Fruit fly (Drosophila melanogaster) whole organism, prepupa: ENCODE data around the gene Sfp24C1.
A peak's percentile ranks its signal among the peaks of the same experiment; 100 is the strongest.

Source experiments
- CG10631 ChIP-seq: fragments of 200-800 bp; sonication (Bioruptor generic); optimal IDR thresholded peaks from 2 replicates; lab custom pipeline; 2016; ENCODE audit warnings: missing biosample characterization, missing genetic modification characterization
- CG1621 ChIP-seq: fragments of 200-800 bp; sonication (Bioruptor generic); optimal IDR thresholded peaks from 3 replicates; lab custom pipeline; 2018; ENCODE audit warnings: missing biosample characterization, mild to moderate bottlenecking, missing genetic modification characterization
- CG16779 ChIP-seq: fragments of 200-800 bp; sonication (Bioruptor generic); optimal IDR thresholded peaks from 3 replicates; lab custom pipeline; 2017; ENCODE audit warnings: missing biosample characterization, mild to moderate bottlenecking, missing genetic modification characterization
- CG31627 ChIP-seq: fragments of 200-800 bp; sonication (Bioruptor generic); optimal IDR thresholded peaks from 3 replicates; lab custom pipeline; 2016; ENCODE audit warnings: missing biosample characterization, missing genetic modification characterization
- CG32006 ChIP-seq: fragments of 200-800 bp; sonication (Bioruptor generic); optimal IDR thresholded peaks from 3 replicates; lab custom pipeline; 2017; ENCODE audit warnings: missing biosample characterization, mild to moderate bottlenecking, missing genetic modification characterization
- CG4318 ChIP-seq: fragments of 200-800 bp; sonication (Bioruptor generic); optimal IDR thresholded peaks from 3 replicates; lab custom pipeline; 2017; ENCODE audit warnings: missing biosample characterization, mild to moderate bottlenecking, missing genetic modification characterization
- CG6163 ChIP-seq: fragments of 200-800 bp; sonication (Bioruptor generic); IDR thresholded peaks from 3 replicates; pipeline ENCODE4 v1.3.6; 2022; ENCODE audit warnings: missing biosample characterization, missing genetic modification characterization
- CG6792 ChIP-seq: fragments of 200-800 bp; sonication (Bioruptor generic); optimal IDR thresholded peaks from 3 replicates; lab custom pipeline; 2016; ENCODE audit warnings: missing biosample characterization, missing genetic modification characterization
- CG6808 ChIP-seq: fragments of 200-800 bp; sonication (Bioruptor generic); optimal IDR thresholded peaks from 3 replicates; lab custom pipeline; 2017; ENCODE audit warnings: missing biosample characterization, missing genetic modification characterization, mild to moderate bottlenecking, moderate library complexity, missing genetic modification reagents
- CG6854 ChIP-seq: fragments of 200-800 bp; sonication (Bioruptor generic); optimal IDR thresholded peaks from 2 replicates; lab custom pipeline; 2017; ENCODE audit warnings: missing biosample characterization, mild to moderate bottlenecking, missing genetic modification characterization
- CG7368 ChIP-seq: fragments of 200-800 bp; sonication (Bioruptor generic); optimal IDR thresholded peaks from 3 replicates; lab custom pipeline; 2016; ENCODE audit warnings: missing biosample characterization, missing genetic modification characterization
- CG8119 ChIP-seq: fragments of 200-800 bp; sonication (Bioruptor generic); IDR thresholded peaks from 3 replicates; pipeline ENCODE4 v1.3.6; 2022; ENCODE audit warnings: missing biosample characterization, missing genetic modification characterization
- Eip78C ChIP-seq: fragments of 200-800 bp; sonication (Bioruptor generic); peaks from one replicate; lab custom pipeline; 2016; ENCODE audit warnings: missing biosample characterization, missing genetic modification characterization
- Eip93F ChIP-seq: fragments of 200-800 bp; sonication (Bioruptor generic); optimal IDR thresholded peaks from 2 replicates; lab custom pipeline; 2016; ENCODE audit warnings: missing biosample characterization, mild to moderate bottlenecking, missing genetic modification characterization
- Ets96B ChIP-seq: fragments of 200-800 bp; optimal IDR thresholded peaks from 2 replicates; lab custom pipeline; 2019; ENCODE audit warnings: missing biosample characterization, mild to moderate bottlenecking, missing genetic modification characterization, moderate library complexity
- Met ChIP-seq: fragments of 200-800 bp; sonication (Bioruptor generic); optimal IDR thresholded peaks from 3 replicates; lab custom pipeline; 2016; ENCODE audit warnings: missing biosample characterization, missing genetic modification characterization
- Sox14 ChIP-seq: fragments of 200-800 bp; sonication (Bioruptor generic); optimal IDR thresholded peaks from 3 replicates; lab custom pipeline; 2016; ENCODE audit warnings: missing biosample characterization, missing genetic modification characterization
- achi ChIP-seq: fragments of 200-800 bp; sonication (Bioruptor generic); optimal IDR thresholded peaks from 3 replicates; lab custom pipeline; 2016; ENCODE audit warnings: missing biosample characterization, missing genetic modification characterization
- acj6 ChIP-seq: fragments of 200-800 bp; sonication (Bioruptor generic); optimal IDR thresholded peaks from 3 replicates; lab custom pipeline; 2016; ENCODE audit warnings: missing biosample characterization, missing genetic modification characterization
- dsx ChIP-seq: fragments of 200-800 bp; optimal IDR thresholded peaks from 3 replicates; lab custom pipeline; 2019; ENCODE audit warnings: missing biosample characterization, mild to moderate bottlenecking, missing genetic modification characterization, moderate library complexity; ENCODE audit not compliant: poor library complexity, severe bottlenecking
- esn ChIP-seq: fragments of 200-800 bp; sonication (Bioruptor generic); optimal IDR thresholded peaks from 2 replicates; lab custom pipeline; 2016; ENCODE audit warnings: missing biosample characterization, mild to moderate bottlenecking, missing genetic modification characterization, moderate library complexity
- fd85E ChIP-seq: fragments of 200-800 bp; sonication (Bioruptor generic); optimal IDR thresholded peaks from 3 replicates; lab custom pipeline; 2016; ENCODE audit warnings: missing biosample characterization, missing genetic modification characterization
- fkh ChIP-seq: fragments of 200-800 bp; sonication (Bioruptor generic); optimal IDR thresholded peaks from 3 replicates; lab custom pipeline; 2017; ENCODE audit warnings: missing biosample characterization, mild to moderate bottlenecking, missing genetic modification characterization, moderate library complexity
- net ChIP-seq: fragments of 200-800 bp; sonication (Bioruptor generic); optimal IDR thresholded peaks from 3 replicates; lab custom pipeline; 2016; ENCODE audit warnings: missing biosample characterization, missing genetic modification characterization
- svp ChIP-seq: fragments of 200-800 bp; sonication (Bioruptor generic); peaks from one replicate; lab custom pipeline; 2016; ENCODE audit warnings: missing biosample characterization, missing genetic modification characterization
- topi ChIP-seq: fragments of 200-800 bp; sonication (Bioruptor generic); optimal IDR thresholded peaks from 3 replicates; lab custom pipeline; 2016; ENCODE audit warnings: missing biosample characterization, missing genetic modification characterization
- vri ChIP-seq: fragments of 200-800 bp; sonication (Bioruptor generic); optimal IDR thresholded peaks from 3 replicates; lab custom pipeline; 2016; ENCODE audit warnings: missing biosample characterization, mild to moderate bottlenecking, missing genetic modification characterization

Gene Sfp24C1

DNA sequence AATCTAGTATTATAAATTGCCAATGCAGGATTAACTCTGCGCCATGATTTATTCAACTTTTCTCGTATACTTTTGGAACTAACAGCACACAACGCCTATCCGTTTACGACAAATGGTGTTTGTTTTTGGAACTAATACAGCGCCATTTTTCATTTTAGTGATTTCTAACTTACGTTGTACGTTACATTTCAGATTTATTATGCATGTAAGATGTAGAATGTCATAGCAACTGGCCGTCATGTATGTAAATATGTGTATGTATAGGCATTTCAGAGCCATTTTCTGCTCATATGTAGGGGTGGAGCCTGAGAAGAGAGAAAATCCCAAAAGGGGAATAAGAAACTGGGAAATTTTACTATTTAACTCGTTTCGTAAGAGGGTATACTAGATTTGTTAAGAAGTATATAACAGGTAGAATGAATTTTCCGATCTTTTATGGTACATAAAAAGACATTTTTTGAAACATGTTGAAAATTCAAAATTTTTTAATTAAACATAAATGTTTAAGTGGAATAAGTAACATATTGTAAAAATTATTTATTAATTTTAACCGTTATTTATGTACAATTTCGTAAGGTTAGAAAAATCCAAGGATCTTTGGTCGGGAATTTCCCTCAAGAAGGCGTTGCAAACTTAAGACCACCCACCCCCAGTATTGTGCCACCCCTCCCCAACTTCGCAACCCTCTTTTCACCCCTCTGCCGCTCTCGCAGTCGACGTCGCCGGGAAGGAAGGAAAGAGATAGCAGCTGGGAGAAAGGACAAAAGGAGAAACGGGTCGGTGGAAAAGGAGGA, 42.9 kb upstream of the Sfp24C1 start (continued):
- peak; percentile 52 for TF ChIP-seq fkh (GFP tag; lab: Kevin White, UChicago)
- TF ChIP-seq achi (GFP tag; lab: Kevin White, UChicago) = peak; percentile 13
- peak; percentile 32 for TF ChIP-seq CG10631 (GFP tag; lab: Kevin White, UChicago)
- TF ChIP-seq esn (GFP tag; lab: Kevin White, UChicago) = peak; percentile 19
- TF ChIP-seq CG32006 = peak; percentile 62
- TF ChIP-seq Eip78C (GFP tag; lab: Kevin White, UChicago) = peak; percentile 60
- TF ChIP-seq CG7368 (GFP tag; lab: Kevin White, UChicago) = no peak
- TF ChIP-seq Met = no peak
- peak; percentile 18 for TF ChIP-seq topi (GFP tag; lab: Kevin White, UChicago)

DNA sequence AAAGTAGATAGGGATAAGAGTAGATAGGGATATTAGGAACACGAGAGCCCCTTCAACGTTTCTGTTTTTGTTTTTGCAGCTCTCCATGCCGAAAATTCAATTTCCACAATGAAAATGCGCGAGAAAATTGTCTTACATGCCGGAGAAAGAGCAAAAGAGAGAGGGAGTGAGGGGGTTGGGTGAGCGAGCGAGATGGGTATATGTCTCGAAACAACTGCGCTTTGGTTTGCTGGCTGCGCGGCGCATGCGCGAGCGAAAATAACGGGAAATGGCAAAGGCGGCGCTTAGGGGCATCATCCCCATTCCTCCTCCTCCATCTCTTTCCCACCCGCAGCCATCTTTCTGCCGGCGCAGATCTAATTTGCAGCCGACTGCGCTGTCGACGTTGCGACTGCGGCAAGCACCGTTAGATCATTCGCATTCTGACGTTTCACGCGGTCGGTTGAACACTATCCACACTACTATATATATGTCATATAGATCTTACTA, 38.1 kb upstream of the Sfp24C1 start, which contains the start of gene Drgx:
Drgx (plus strand) TSS at position 439 of the 489 bp plus-strand sequence.
- TF ChIP-seq CG6163 (GFP tag; lab: Robert Waterston, UW) (0 out of 3 replicates have a peak, but pooled peaks have one; percentile 11), Eip78C (GFP tag; lab: Kevin White, UChicago) (no peak), CG6792 (no peak)

DNA sequence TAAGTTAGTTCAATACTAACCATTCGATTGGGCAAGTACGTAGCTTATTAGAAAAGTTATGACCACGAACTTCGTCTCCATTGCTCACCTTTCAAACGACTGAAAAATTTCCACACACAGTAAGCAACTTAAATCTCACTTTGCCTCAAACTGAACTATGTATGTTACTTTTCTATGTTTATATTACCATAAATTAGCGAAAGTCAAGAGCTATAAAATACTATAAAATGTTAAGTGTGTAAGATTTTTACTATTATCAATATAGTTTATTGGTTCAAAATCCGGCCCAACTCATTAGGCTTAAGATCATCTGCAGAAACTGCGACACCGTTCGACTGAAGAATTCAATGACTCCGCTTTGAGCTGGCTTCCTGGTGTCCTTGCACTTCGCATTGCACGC, 32.0 kb upstream of the Sfp24C1 start, which contains the start of gene Sfp24Ba:
Sfp24Ba (minus strand) TSS at position 101 of the 400 bp plus-strand sequence.
- TF ChIP-seq dsx (GFP tag; lab: Kevin White, UChicago) (no peak), CG16779 (tag; lab: Kevin White, UChicago) (no peak), fkh (GFP tag; lab: Kevin White, UChicago) (no peak), Sox14 (GFP tag; lab: Kevin White, UChicago) (no peak), Eip93F (GFP tag; lab: Kevin White, UChicago) (no peak), achi (GFP tag; lab: Kevin White, UChicago) (no peak), CG6163 (GFP tag; lab: Robert Waterston, UW) (no peak), CG31627 (GFP tag; lab: Kevin White, UChicago) (no peak), acj6 (GFP tag; lab: Kevin White, UChicago) (no peak), fd85E (GFP tag; lab: Kevin White, UChicago) (no peak), net (GFP tag; lab: Kevin White, UChicago) (no peak)

DNA sequence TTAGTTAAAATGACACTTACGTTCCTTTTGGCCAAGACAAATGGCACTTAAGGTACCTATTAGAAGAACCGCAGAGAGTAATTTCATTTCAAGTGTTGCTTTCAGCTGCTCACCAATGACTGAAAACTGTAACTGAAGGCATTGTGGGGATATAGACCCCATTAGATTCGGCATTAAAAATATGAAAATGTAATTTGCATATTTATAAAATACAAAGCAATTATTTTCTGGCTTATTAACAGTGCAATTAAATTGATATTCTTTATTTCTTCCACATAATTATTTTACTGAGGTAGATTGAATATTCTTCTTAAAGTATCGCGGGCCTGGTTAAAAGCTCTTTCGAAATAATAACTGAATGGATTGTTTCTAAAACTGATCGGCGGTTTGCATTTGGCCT, 31.4 kb upstream of the Sfp24C1 start, which contains the start of gene Sfp24Bd:
Sfp24Bd (minus strand) TSS at position 101 of the 400 bp plus-strand sequence.
- TF ChIP-seq Ets96B (tag; lab: Kevin White, UChicago) (no peak), CG10631 (GFP tag; lab: Kevin White, UChicago) (no peak), vri (GFP tag; lab: Kevin White, UChicago) (no peak), Sox14 (GFP tag; lab: Kevin White, UChicago) (no peak), Eip78C (GFP tag; lab: Kevin White, UChicago) (no peak), CG4318 (GFP tag; lab: Kevin White, UChicago) (no peak), CG1621 (tag; lab: Kevin White, UChicago) (no peak)
- TF ChIP-seq, all 60 proteins: peak for 0

DNA sequence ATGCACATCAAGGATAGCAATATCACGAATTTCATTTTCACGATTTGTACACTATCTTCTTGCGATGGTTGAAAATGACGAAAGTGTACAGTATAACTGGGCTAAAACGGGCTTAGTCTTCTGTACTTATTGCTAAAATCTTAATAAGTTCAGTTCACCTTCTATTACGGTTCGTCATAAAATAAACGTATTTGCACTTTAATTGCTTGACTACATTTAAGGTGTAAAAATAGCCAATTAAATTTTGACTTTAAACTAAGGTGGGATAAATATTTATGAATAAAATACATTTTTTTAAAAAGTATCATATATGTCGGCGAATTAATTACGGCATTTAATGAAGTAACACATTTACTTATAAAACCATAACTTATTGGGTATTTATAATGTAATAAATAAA, 30.8 kb upstream of the Sfp24C1 start, which contains the start of gene Sfp24Bb:
Sfp24Bb (minus strand) TSS at position 101 of the 400 bp plus-strand sequence.
- TF ChIP-seq CG6792 = no peak
- TF ChIP-seq CG6854 (GFP tag; lab: Kevin White, UChicago) = no peak
- no peak for TF ChIP-seq CG6808 (GFP tag; lab: Kevin White, UChicago)
- no peak for TF ChIP-seq CG6163 (GFP tag; lab: Robert Waterston, UW)
- no peak for TF ChIP-seq CG32006

DNA sequence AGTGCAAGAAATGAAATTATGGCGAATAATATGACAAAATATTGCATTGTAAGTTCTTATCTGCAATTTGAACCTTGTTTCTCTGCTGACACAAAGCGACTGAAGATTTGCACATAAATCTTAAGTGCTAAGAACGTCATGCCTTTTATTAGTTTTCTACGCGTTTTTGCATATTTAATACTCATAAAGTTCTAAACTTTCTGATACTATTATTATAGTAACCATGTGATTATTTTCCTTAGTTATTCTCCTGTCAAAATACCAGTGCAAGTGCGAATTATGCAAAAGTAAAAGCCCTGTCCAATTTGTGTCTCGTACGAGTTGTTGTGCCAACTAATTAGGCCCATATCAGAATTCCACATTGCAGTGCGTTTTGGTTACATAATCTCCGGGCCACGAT, 30.0 kb upstream of the Sfp24C1 start, which contains the start of gene Sfp24Bc:
Sfp24Bc (minus strand) TSS at position 101 of the 400 bp plus-strand sequence.
- peak; percentile 40 for TF ChIP-seq svp (GFP tag; lab: Kevin White, UChicago)
- no peak for TF ChIP-seq fd85E (GFP tag; lab: Kevin White, UChicago)
- TF ChIP-seq CG8119 = no peak
